Worm (Caenorhabditis elegans) whole organism, L2 larva: ENCODE data around the gene myrf-1.
A peak's percentile ranks its signal among the peaks of the same experiment; 100 is the strongest.

ENCODE experiments used
- C34F6.9 ChIP-seq: fragments of 150-350 bp; optimal IDR thresholded peaks from 2 replicates; lab custom pipeline; 2014; ENCODE audit warnings: missing biosample characterization, missing genetic modification characterization
- F13H6.1 ChIP-seq: sonication (generic microtip); optimal IDR thresholded peaks from 2 replicates; lab custom pipeline; 2016; ENCODE audit warnings: missing genetic modification characterization, missing compliant biosample characterization
- R02D3.7 ChIP-seq: fragments of 150-350 bp; optimal IDR thresholded peaks from 2 replicates; lab custom pipeline; 2014; ENCODE audit warnings: missing biosample characterization, missing genetic modification characterization
- Y55F3AM.14 ChIP-seq: fragments of 200-800 bp; sonication (Bioruptor generic); optimal IDR thresholded peaks from 2 replicates; lab custom pipeline; 2018; ENCODE audit warnings: mild to moderate bottlenecking, missing genetic modification characterization, missing compliant biosample characterization
- ZK546.5 ChIP-seq: sonication (generic microtip); optimal IDR thresholded peaks from 2 replicates; lab custom pipeline; 2017; ENCODE audit warnings: missing biosample characterization, missing genetic modification characterization
- alr-1 ChIP-seq: fragments of 150-350 bp; optimal IDR thresholded peaks from 2 replicates; lab custom pipeline; 2014; ENCODE audit warnings: missing biosample characterization, missing genetic modification characterization
- aly-2 ChIP-seq: fragments of 150-350 bp; optimal IDR thresholded peaks from 2 replicates; lab custom pipeline; 2014; ENCODE audit warnings: missing biosample characterization, missing genetic modification characterization
- ama-1 ChIP-seq: fragments of 150-350 bp; optimal IDR thresholded peaks from 2 replicates; lab custom pipeline; 2018; ENCODE audit warnings: inconsistent platforms
- blmp-1 ChIP-seq: sonication (generic microtip); optimal IDR thresholded peaks from 2 replicates; lab custom pipeline; 2017; ENCODE audit warnings: missing genetic modification characterization, mild to moderate bottlenecking, missing compliant biosample characterization, antibody characterized with exemption, moderate library complexity; ENCODE audit not compliant: insufficient read depth
- ceh-16 ChIP-seq: fragments of 150-350 bp; optimal IDR thresholded peaks from 2 replicates; lab custom pipeline; 2014; ENCODE audit warnings: missing biosample characterization, missing genetic modification characterization
- ceh-82 ChIP-seq: fragments of 150-350 bp; optimal IDR thresholded peaks from 2 replicates; lab custom pipeline; 2014; ENCODE audit warnings: missing biosample characterization, missing genetic modification characterization
- crh-2 ChIP-seq: sonication (generic microtip); optimal IDR thresholded peaks from 2 replicates; lab custom pipeline; 2017; ENCODE audit warnings: missing biosample characterization, missing genetic modification characterization
- dmd-4 ChIP-seq: sonication (generic microtip); optimal IDR thresholded peaks from 2 replicates; lab custom pipeline; 2017; ENCODE audit warnings: missing biosample characterization, missing genetic modification characterization
- egl-27 ChIP-seq: sonication (generic microtip); optimal IDR thresholded peaks from 3 replicates; lab custom pipeline; 2017; ENCODE audit warnings: missing biosample characterization, missing genetic modification reagents, missing genetic modification characterization
- elt-1 ChIP-seq: fragments of 150-350 bp; optimal IDR thresholded peaks from 2 replicates; lab custom pipeline; 2014; ENCODE audit warnings: missing biosample characterization, missing genetic modification characterization
- elt-3 ChIP-seq: sonication (generic microtip); optimal IDR thresholded peaks from 2 replicates; lab custom pipeline; 2017; ENCODE audit warnings: missing biosample characterization, missing genetic modification characterization
- fos-1 ChIP-seq: fragments of 150-350 bp; optimal IDR thresholded peaks from 2 replicates; lab custom pipeline; 2014; ENCODE audit warnings: missing biosample characterization, missing genetic modification characterization
- gmeb-1 ChIP-seq: fragments of 150-350 bp; optimal IDR thresholded peaks from 2 replicates; lab custom pipeline; 2014; ENCODE audit warnings: missing biosample characterization, missing genetic modification characterization
- lin-11 ChIP-seq: fragments of 150-350 bp; sonication (generic microtip); optimal IDR thresholded peaks from 2 replicates; lab custom pipeline; 2014; ENCODE audit warnings: missing biosample characterization, missing genetic modification characterization, inconsistent platforms, mixed read lengths
- lin-13 ChIP-seq: fragments of 150-350 bp; optimal IDR thresholded peaks from 2 replicates; lab custom pipeline; 2014; ENCODE audit warnings: missing biosample characterization, missing genetic modification reagents, missing genetic modification characterization
- lin-39 ChIP-seq: fragments of 150-350 bp; optimal IDR thresholded peaks from 2 replicates; lab custom pipeline; 2014; ENCODE audit warnings: missing biosample characterization, missing genetic modification reagents, missing genetic modification characterization
- lsy-2 ChIP-seq, 2 experiments: fragments of 150-350 bp in 1 of 2; sonication (generic microtip) in 1 of 2; optimal IDR thresholded peaks; 2 replicates each; lab custom pipeline; 2014 to 2017; ENCODE audit warnings: missing biosample characterization in 2 of 2, missing genetic modification characterization in 2 of 2
- mab-5 ChIP-seq: fragments of 150-350 bp; optimal IDR thresholded peaks from 2 replicates; lab custom pipeline; 2014; ENCODE audit warnings: missing biosample characterization, missing genetic modification characterization
- mbf-1 ChIP-seq: sonication (generic microtip); optimal IDR thresholded peaks from 2 replicates; lab custom pipeline; 2017; ENCODE audit warnings: missing biosample characterization, missing genetic modification characterization
- mdl-1 ChIP-seq, 2 experiments: fragments of 150-350 bp in 1 of 2; sonication (generic microtip) in 1 of 2; optimal IDR thresholded peaks; 2 replicates each; lab custom pipeline; 2017; ENCODE audit warnings: missing biosample characterization in 2 of 2, missing genetic modification characterization in 2 of 2
- nhr-10 ChIP-seq: sonication (generic microtip); optimal IDR thresholded peaks from 2 replicates; lab custom pipeline; 2017; ENCODE audit warnings: missing biosample characterization, missing genetic modification characterization
- nhr-11 ChIP-seq: fragments of 150-350 bp; optimal IDR thresholded peaks from 2 replicates; lab custom pipeline; 2014; ENCODE audit warnings: missing biosample characterization, missing genetic modification characterization
- nhr-12 ChIP-seq: fragments of 150-350 bp; optimal IDR thresholded peaks from 2 replicates; lab custom pipeline; 2014; ENCODE audit warnings: missing biosample characterization, missing genetic modification characterization
- nhr-129 ChIP-seq: fragments of 150-350 bp; optimal IDR thresholded peaks from 2 replicates; lab custom pipeline; 2014; ENCODE audit warnings: missing biosample characterization, missing genetic modification characterization
- nhr-21 ChIP-seq: fragments of 150-350 bp; optimal IDR thresholded peaks from 2 replicates; lab custom pipeline; 2014; ENCODE audit warnings: missing biosample characterization, missing genetic modification characterization
- nhr-23 ChIP-seq: fragments of 150-350 bp; optimal IDR thresholded peaks from 2 replicates; lab custom pipeline; 2014; ENCODE audit warnings: missing biosample characterization, missing genetic modification reagents, missing genetic modification characterization
- nhr-237 ChIP-seq: fragments of 150-350 bp; optimal IDR thresholded peaks from 2 replicates; lab custom pipeline; 2014; ENCODE audit warnings: missing biosample characterization, missing genetic modification characterization
- nhr-25 ChIP-seq: fragments of 150-350 bp; sonication (generic microtip); optimal IDR thresholded peaks from 3 replicates; lab custom pipeline; 2014; ENCODE audit warnings: missing biosample characterization, missing genetic modification characterization
- nhr-6 ChIP-seq: fragments of 150-350 bp; optimal IDR thresholded peaks from 2 replicates; lab custom pipeline; 2014; ENCODE audit warnings: missing biosample characterization, missing genetic modification characterization
- nhr-77 ChIP-seq: fragments of 150-350 bp; optimal IDR thresholded peaks from 2 replicates; lab custom pipeline; 2014; ENCODE audit warnings: missing biosample characterization, missing genetic modification characterization
- peb-1 ChIP-seq: fragments of 150-350 bp; optimal IDR thresholded peaks from 2 replicates; lab custom pipeline; 2014; ENCODE audit warnings: missing biosample characterization, missing genetic modification characterization
- sem-4 ChIP-seq: fragments of 150-350 bp; optimal IDR thresholded peaks from 2 replicates; lab custom pipeline; 2014; ENCODE audit warnings: missing biosample characterization, missing genetic modification reagents, missing genetic modification characterization
- skn-1 ChIP-seq: sonication (generic microtip); optimal IDR thresholded peaks from 2 replicates; lab custom pipeline; 2017; ENCODE audit warnings: missing biosample characterization, missing genetic modification characterization
- sma-3 ChIP-seq: sonication (generic microtip); optimal IDR thresholded peaks from 2 replicates; lab custom pipeline; 2016; ENCODE audit warnings: missing genetic modification reagents, missing genetic modification characterization, missing compliant biosample characterization
- sma-9 ChIP-seq, 2 experiments: fragments of 150-350 bp in 1 of 2; sonication (generic microtip) in 1 of 2; optimal IDR thresholded peaks; 2 replicates each; lab custom pipeline; 2014 to 2016; ENCODE audit warnings: missing genetic modification characterization in 2 of 2, mild to moderate bottlenecking in 1 of 2, missing biosample characterization in 1 of 2, missing compliant biosample characterization in 1 of 2, missing genetic modification reagents in 1 of 2, moderate library complexity in 1 of 2
- snpc-4 ChIP-seq: fragments of 150-350 bp; optimal IDR thresholded peaks from 2 replicates; lab custom pipeline; 2014; ENCODE audit warnings: missing biosample characterization, missing genetic modification characterization
- unc-39 ChIP-seq: fragments of 150-350 bp; optimal IDR thresholded peaks from 2 replicates; lab custom pipeline; 2014; ENCODE audit warnings: missing biosample characterization, missing genetic modification characterization
- unc-55 ChIP-seq: fragments of 150-350 bp; sonication (generic microtip); optimal IDR thresholded peaks from 3 replicates; lab custom pipeline; 2014; ENCODE audit warnings: missing biosample characterization, missing genetic modification reagents, missing genetic modification characterization
- unc-62 ChIP-seq: fragments of 150-350 bp; optimal IDR thresholded peaks from 2 replicates; lab custom pipeline; 2014; ENCODE audit warnings: missing biosample characterization, missing genetic modification reagents, missing genetic modification characterization
- zag-1 ChIP-seq: fragments of 150-350 bp; optimal IDR thresholded peaks from 2 replicates; lab custom pipeline; 2014; ENCODE audit warnings: missing biosample characterization, missing genetic modification characterization
- ztf-1 ChIP-seq: fragments of 200-800 bp; sonication (Bioruptor generic); conservative IDR thresholded peaks from 2 replicates; pipeline ENCODE4 v1.3.6; 2022; ENCODE audit warnings: missing genetic modification characterization, missing compliant biosample characterization
- ztf-11 ChIP-seq: sonication (generic microtip); optimal IDR thresholded peaks from 2 replicates; lab custom pipeline; 2017; ENCODE audit warnings: missing biosample characterization, missing genetic modification characterization
- ztf-4 ChIP-seq: fragments of 150-350 bp; optimal IDR thresholded peaks from 2 replicates; lab custom pipeline; 2014; ENCODE audit warnings: missing biosample characterization, missing genetic modification characterization

Gene myrf-1

ce11 chrII:10502491-10503063 lies at the start of gene myrf-1:
Gene myrf-1, minus strand, starts transcription at chrII:10502541.
- TF ChIP-seq unc-55 (GFP tag; lab: Kevin White, UChicago) (peak; percentile 80), fos-1 (tag; lab: Kevin White, UChicago) (peak; percentile 84), peb-1 (peak; percentile 92), zag-1 (tag; lab: Kevin White, UChicago) (peak; percentile 93), unc-39 (tag; lab: Kevin White, UChicago) (no peak), nhr-237 (tag; lab: Kevin White, UChicago) (no peak), sem-4 (tag; lab: Kevin White, UChicago) (peak; percentile 79), sma-9 (GFP tag; optimal IDR thresholded peaks at IDR 0.05; lab: Kevin White, UChicago) (peak; percentile 93), sma-9 (tag; optimal IDR thresholded peaks at IDR 0.05; lab: Kevin White, UChicago) (no peak), sma-3 (GFP tag; lab: Kevin White, UChicago) (peak; percentile 85), ztf-11 (tag; lab: Kevin White, UChicago) (no peak), lin-11 (tag; lab: Kevin White, UChicago) (peak; percentile 86), mdl-1 (tag; optimal IDR thresholded peaks at IDR 0.05; lab: Kevin White, UChicago) (peak; percentile 64 to 85), ama-1 (no peak), elt-1 (tag; lab: Kevin White, UChicago) (peak; percentile 28), lsy-2 (tag; optimal IDR thresholded peaks at IDR 0.05; lab: Kevin White, UChicago) (peak; percentile 39 to 81), Y55F3AM.14 (GFP tag; lab: Kevin White, UChicago) (peak; percentile 84), ceh-16 (tag; lab: Kevin White, UChicago) (peak; percentile 74), alr-1 (tag; lab: Kevin White, UChicago) (no peak), nhr-21 (tag; lab: Kevin White, UChicago) (peak; percentile 82), nhr-12 (tag; lab: Kevin White, UChicago) (no peak), snpc-4 (tag; lab: Kevin White, UChicago) (peak; percentile 25), ceh-82 (no peak), gmeb-1 (tag; lab: Kevin White, UChicago) (peak; percentile 71), elt-3 (tag; lab: Kevin White, UChicago) (no peak), F13H6.1 (tag; lab: Kevin White, UChicago) (peak; percentile 97), egl-27 (tag; lab: Kevin White, UChicago) (peak; percentile 86), ztf-1 (GFP tag; lab: Robert Waterston, UW) (no peak), nhr-23 (no peak), aly-2 (tag; lab: Kevin White, UChicago) (no peak), ztf-4 (peak; percentile 63), lin-13 (GFP tag; lab: Kevin White, UChicago) (peak; percentile 72), nhr-25 (tag; lab: Kevin White, UChicago) (peak; percentile 63), C34F6.9 (tag; lab: Kevin White, UChicago) (peak; percentile 85), R02D3.7 (no peak), nhr-11 (tag; lab: Kevin White, UChicago) (no peak), nhr-10 (tag; lab: Kevin White, UChicago) (no peak), lin-39 (tag; lab: Kevin White, UChicago) (no peak), mbf-1 (tag; lab: Kevin White, UChicago) (no peak), blmp-1 (tag; lab: Kevin White, UChicago) (peak; percentile 50), nhr-129 (tag; lab: Kevin White, UChicago) (peak; percentile 84), crh-2 (peak; percentile 84), dmd-4 (tag; lab: Kevin White, UChicago) (no peak), unc-62 (GFP tag; lab: Kevin White, UChicago) (no peak), mab-5 (tag; lab: Kevin White, UChicago) (peak; percentile 37), ZK546.5 (tag; lab: Kevin White, UChicago) (no peak), nhr-77 (no peak), skn-1 (no peak), nhr-6 (tag; lab: Kevin White, UChicago) (no peak)
